Worm (Caenorhabditis elegans) whole organism, L4 larva: ENCODE results near the gene ceh-48.

Experiments
- F26F4.8 ChIP-seq: fragments of 200-800 bp; sonication (Bioruptor generic); conservative IDR thresholded peaks from 2 replicates; pipeline ENCODE4 v1.3.6; 2022; ENCODE audit warnings: missing genetic modification characterization, missing compliant biosample characterization
- F37D6.2 ChIP-seq: sonication (generic microtip); optimal IDR thresholded peaks from 2 replicates; lab custom pipeline; 2016; ENCODE audit warnings: mild to moderate bottlenecking, missing genetic modification characterization, missing compliant biosample characterization
- F49E8.2 ChIP-seq: sonication (generic microtip); optimal IDR thresholded peaks from 2 replicates; lab custom pipeline; 2016; ENCODE audit warnings: missing compliant biosample characterization, mild to moderate bottlenecking, missing genetic modification characterization, borderline replicate concordance
- R02D3.7 ChIP-seq: fragments of 150-350 bp; sonication (generic microtip); optimal IDR thresholded peaks from 3 replicates; lab custom pipeline; 2014; ENCODE audit warnings: missing biosample characterization, missing genetic modification characterization
- T26A8.4 ChIP-seq: fragments of 200-800 bp; sonication (Bioruptor generic); IDR thresholded peaks from 2 replicates; pipeline ENCODE4 v1.3.6; 2022; ENCODE audit warnings: missing genetic modification characterization, missing compliant biosample characterization
- Y105C5A.15 ChIP-seq: fragments of 200-800 bp; sonication (Bioruptor generic); IDR thresholded peaks from 2 replicates; pipeline ENCODE4 v1.3.6; 2022; ENCODE audit warnings: missing genetic modification characterization, missing compliant biosample characterization
- Y48G9A.11 ChIP-seq: fragments of 200-800 bp; sonication (Bioruptor generic); IDR thresholded peaks from 2 replicates; pipeline ENCODE4 v1.3.6; 2022; ENCODE audit warnings: missing genetic modification reagents, missing genetic modification characterization, missing compliant biosample characterization
- aha-1 ChIP-seq: fragments of 150-350 bp; peaks from one replicate; lab custom pipeline; 2014; ENCODE audit warnings: missing biosample characterization, missing genetic modification characterization
- ama-1 ChIP-seq: fragments of 150-350 bp; optimal IDR thresholded peaks from 2 replicates; lab custom pipeline; 2014; ENCODE audit warnings: inconsistent platforms, mixed read lengths
- ceh-82 ChIP-seq: sonication (generic microtip); optimal IDR thresholded peaks from 2 replicates; lab custom pipeline; 2017; ENCODE audit warnings: missing biosample characterization, missing genetic modification characterization
- ces-1 ChIP-seq: fragments of 150-350 bp; sonication (generic microtip); optimal IDR thresholded peaks from 4 replicates; lab custom pipeline; 2014; ENCODE audit warnings: missing biosample characterization, missing genetic modification reagents, missing genetic modification characterization
- daf-8 ChIP-seq: fragments of 200-800 bp; sonication (Bioruptor generic); IDR thresholded peaks from 2 replicates; pipeline ENCODE4 v1.3.6; 2022; ENCODE audit warnings: missing genetic modification characterization, missing compliant biosample characterization
- dmd-8 ChIP-seq: fragments of 200-800 bp; sonication (Bioruptor generic); IDR thresholded peaks from 2 replicates; pipeline ENCODE4 v1.3.6; 2022; ENCODE audit warnings: missing genetic modification characterization, missing compliant biosample characterization
- dpl-1 ChIP-seq: fragments of 150-350 bp; optimal IDR thresholded peaks from 2 replicates; lab custom pipeline; 2014; ENCODE audit warnings: missing biosample characterization, missing genetic modification reagents, missing genetic modification characterization
- duxl-1 ChIP-seq: sonication (generic microtip); optimal IDR thresholded peaks from 2 replicates; lab custom pipeline; 2016; ENCODE audit warnings: mild to moderate bottlenecking, missing genetic modification characterization, moderate library complexity, missing compliant biosample characterization; ENCODE audit not compliant: poor library complexity
- dve-1 ChIP-seq: sonication (generic microtip); optimal IDR thresholded peaks from 2 replicates; lab custom pipeline; 2017; ENCODE audit warnings: antibody characterized with exemption, mild to moderate bottlenecking, missing genetic modification characterization, missing compliant biosample characterization; ENCODE audit not compliant: insufficient read depth
- hlh-11 ChIP-seq: fragments of 200-800 bp; sonication (Bioruptor generic); optimal IDR thresholded peaks from 2 replicates; lab custom pipeline; 2018; ENCODE audit warnings: mild to moderate bottlenecking, missing genetic modification characterization, missing compliant biosample characterization
- hlh-30 ChIP-seq: sonication (generic microtip); optimal IDR thresholded peaks from 2 replicates; lab custom pipeline; 2017; ENCODE audit warnings: antibody characterized with exemption, mild to moderate bottlenecking, missing genetic modification characterization, missing compliant biosample characterization; ENCODE audit not compliant: insufficient read depth
- hmg-1.1 ChIP-seq: fragments of 200-800 bp; sonication (Bioruptor generic); IDR thresholded peaks from 2 replicates; pipeline ENCODE4 v1.3.6; 2022; ENCODE audit warnings: missing genetic modification reagents, missing genetic modification characterization, missing compliant biosample characterization
- jun-1 ChIP-seq: fragments of 150-350 bp; optimal IDR thresholded peaks from 2 replicates; lab custom pipeline; 2014; ENCODE audit warnings: missing biosample characterization, missing genetic modification reagents, missing genetic modification characterization
- lin-1 ChIP-seq: fragments of 200-800 bp; sonication (Bioruptor generic); IDR thresholded peaks from 2 replicates; pipeline ENCODE4 v1.3.6; 2022; ENCODE audit warnings: missing genetic modification reagents, missing genetic modification characterization, missing compliant biosample characterization
- lin-38 ChIP-seq: fragments of 200-800 bp; sonication (Bioruptor generic); IDR thresholded peaks from 2 replicates; pipeline ENCODE4 v1.3.6; 2022; ENCODE audit warnings: missing genetic modification reagents, missing genetic modification characterization, missing compliant biosample characterization
- madf-5 ChIP-seq, 2 experiments: fragments of 200-800 bp; sonication (Bioruptor generic); IDR thresholded peaks; 2 replicates each; pipeline ENCODE4 v1.3.6; 2022; ENCODE audit warnings: missing compliant biosample characterization in 2 of 2, missing genetic modification characterization in 2 of 2
- mep-1 ChIP-seq: fragments of 150-350 bp; sonication (generic microtip); optimal IDR thresholded peaks from 3 replicates; lab custom pipeline; 2014; ENCODE audit warnings: missing biosample characterization, missing genetic modification characterization
- mes-2 ChIP-seq: sonication (generic microtip); optimal IDR thresholded peaks from 2 replicates; lab custom pipeline; 2016; ENCODE audit warnings: missing genotype, mild to moderate bottlenecking, missing genetic modification characterization, missing compliant biosample characterization; ENCODE audit not compliant: poor library complexity, severe bottlenecking
- mxl-2 ChIP-seq: fragments of 200-800 bp; sonication (Bioruptor generic); conservative IDR thresholded peaks from 2 replicates; pipeline ENCODE4 v1.3.6; 2022; ENCODE audit warnings: missing genetic modification reagents, missing genetic modification characterization, missing compliant biosample characterization
- mxl-3 ChIP-seq: fragments of 200-800 bp; sonication (Bioruptor generic); optimal IDR thresholded peaks from 2 replicates; lab custom pipeline; 2018; ENCODE audit warnings: mild to moderate bottlenecking, missing genetic modification characterization, missing compliant biosample characterization
- nhr-10 ChIP-seq: fragments of 150-350 bp; optimal IDR thresholded peaks from 2 replicates; lab custom pipeline; 2014; ENCODE audit warnings: missing biosample characterization, missing genetic modification characterization
- nhr-11 ChIP-seq: fragments of 150-350 bp; optimal IDR thresholded peaks from 2 replicates; lab custom pipeline; 2014; ENCODE audit warnings: missing biosample characterization, missing genetic modification characterization
- nhr-237 ChIP-seq: sonication (generic microtip); optimal IDR thresholded peaks from 2 replicates; lab custom pipeline; 2017; ENCODE audit warnings: missing biosample characterization, missing genetic modification characterization
- nhr-25 ChIP-seq: sonication (generic microtip); optimal IDR thresholded peaks from 2 replicates; lab custom pipeline; 2017; ENCODE audit warnings: missing genetic modification characterization, mild to moderate bottlenecking, missing compliant biosample characterization, antibody characterized with exemption, moderate library complexity, borderline replicate concordance; ENCODE audit not compliant: insufficient read depth
- nhr-28 ChIP-seq: fragments of 150-350 bp; optimal IDR thresholded peaks from 2 replicates; lab custom pipeline; 2014; ENCODE audit warnings: missing biosample characterization, missing genetic modification characterization
- nhr-6 ChIP-seq: fragments of 150-350 bp; optimal IDR thresholded peaks from 2 replicates; lab custom pipeline; 2014; ENCODE audit warnings: missing biosample characterization, missing genetic modification characterization
- nhr-76 ChIP-seq: fragments of 150-350 bp; optimal IDR thresholded peaks from 2 replicates; lab custom pipeline; 2014; ENCODE audit warnings: missing biosample characterization, missing genetic modification characterization
- nhr-77 ChIP-seq: fragments of 150-350 bp; optimal IDR thresholded peaks from 2 replicates; lab custom pipeline; 2014; ENCODE audit warnings: missing biosample characterization, missing genetic modification characterization
- snpc-1.2 ChIP-seq: fragments of 200-800 bp; sonication (Bioruptor generic); IDR thresholded peaks from 2 replicates; pipeline ENCODE4 v1.3.6; 2022; ENCODE audit warnings: missing genetic modification reagents, missing genetic modification characterization, missing compliant biosample characterization
- spr-1 ChIP-seq: sonication (generic microtip); optimal IDR thresholded peaks from 2 replicates; lab custom pipeline; 2016; ENCODE audit warnings: mild to moderate bottlenecking, missing genetic modification characterization, missing compliant biosample characterization
- tag-97 ChIP-seq: fragments of 200-800 bp; sonication (Bioruptor generic); IDR thresholded peaks from 2 replicates; pipeline ENCODE4 v1.3.6; 2022; ENCODE audit warnings: missing genetic modification characterization, missing compliant biosample characterization
- zip-11 ChIP-seq: fragments of 200-800 bp; sonication (Bioruptor generic); IDR thresholded peaks from 2 replicates; pipeline ENCODE4 v1.3.6; 2022; ENCODE audit warnings: missing genetic modification characterization, missing compliant biosample characterization

Gene ceh-48

DNA sequence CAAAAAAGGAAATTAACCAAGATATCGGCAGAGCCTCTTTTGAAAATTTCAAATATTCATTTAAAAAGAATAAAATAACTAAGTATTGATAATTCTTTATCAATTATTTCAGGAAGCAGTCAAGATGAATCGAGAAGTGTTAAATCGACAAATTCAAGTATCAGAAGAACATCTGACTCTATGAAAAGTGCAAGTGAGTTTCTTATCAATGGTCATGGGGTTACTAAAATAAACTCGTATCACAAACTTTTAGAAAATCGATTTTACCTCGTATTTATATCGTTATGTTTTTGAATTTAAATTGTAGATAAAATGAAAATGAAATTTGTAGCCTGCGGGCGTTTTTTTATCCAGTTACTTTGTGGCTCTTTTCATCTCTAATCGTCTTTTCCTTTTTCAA is 40.4 kb upstream of the ceh-48 start (continued):
- TF ChIP-seq hlh-30 (tag; lab: Kevin White, UChicago) (peak; percentile 22), F37D6.2 (tag; lab: Kevin White, UChicago) (no peak), ces-1 (no peak), T26A8.4 (no peak), Y105C5A.15 (GFP tag; lab: Robert Waterston, UW) (no peak), dve-1 (tag; lab: Kevin White, UChicago) (peak; percentile 61), madf-5 (GFP tag; IDR thresholded peaks at IDR 0.05; lab: Robert Waterston, UW) (no peak), nhr-237 (tag; lab: Kevin White, UChicago) (no peak), nhr-77 (peak; percentile 44), nhr-28 (peak; percentile 34)

- TF ChIP-seq snpc-1.2 (GFP tag; lab: Robert Waterston, UW) (peak; percentile 62), lin-1 (GFP tag; lab: Robert Waterston, UW) (no peak), ama-1 (lab: Kevin White, UChicago) (no peak)
Measured at ce11 chrIV:6777156-6777555, 34.8 kb upstream of the ceh-48 start.

DNA sequence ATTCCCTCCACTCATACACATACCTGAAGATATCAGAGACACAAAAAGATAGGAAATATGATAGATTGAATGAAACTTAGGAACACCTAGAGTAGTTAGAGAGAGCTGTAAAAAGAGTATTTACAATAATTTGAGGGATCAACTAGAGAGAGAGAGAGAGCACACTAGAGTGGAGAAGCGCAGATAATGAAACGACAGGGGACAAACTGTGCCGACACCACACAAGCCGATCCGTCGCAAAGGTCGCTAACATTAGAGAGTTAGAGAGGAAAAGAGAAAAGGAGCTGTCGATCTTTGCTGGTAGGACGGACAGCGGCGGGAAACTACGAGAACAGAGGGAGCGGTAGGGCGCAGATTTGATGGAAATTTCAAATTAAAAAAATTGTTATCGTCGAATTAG is 26.8 kb upstream of the ceh-48 start, which contains the start of gene dyci-1:
TSS of gene dyci-1 (minus strand) at position 122 of the 400 bp plus-strand sequence.
- TF ChIP-seq hlh-11: peak; percentile 59
- TF ChIP-seq nhr-6 (tag; lab: Kevin White, UChicago): peak; percentile 51
- no peak for TF ChIP-seq F49E8.2
- TF ChIP-seq Y48G9A.11 (GFP tag; lab: Robert Waterston, UW): no peak
- TF ChIP-seq ces-1: no peak
- peak; percentile 27; the same call in 1 of the 2 replicates for TF ChIP-seq lin-38 (GFP tag; lab: Robert Waterston, UW)
- no peak for TF ChIP-seq ceh-82 (tag; lab: Kevin White, UChicago)
- no peak for TF ChIP-seq mxl-3 (GFP tag; lab: Kevin White, UChicago)
- no peak for TF ChIP-seq dpl-1 (GFP tag; lab: Kevin White, UChicago)
- peak; percentile 61 for TF ChIP-seq dve-1 (tag; lab: Kevin White, UChicago)
- no peak for TF ChIP-seq madf-5 (GFP tag; IDR thresholded peaks at IDR 0.05; lab: Robert Waterston, UW)
- TF ChIP-seq lin-1 (GFP tag; lab: Robert Waterston, UW): no peak
- TF ChIP-seq ama-1 (lab: Kevin White, UChicago): no peak
- TF ChIP-seq R02D3.7: no peak
- TF ChIP-seq dmd-8: no peak
- TF ChIP-seq Y105C5A.15 (GFP tag; lab: Robert Waterston, UW): no peak
- TF ChIP-seq F26F4.8: no peak
- TF ChIP-seq duxl-1: no peak
- no peak for TF ChIP-seq daf-8 (GFP tag; lab: Robert Waterston, UW)
- peak; percentile 16 for TF ChIP-seq aha-1 (tag; lab: Kevin White, UChicago)
- peak; percentile 4 for TF ChIP-seq nhr-11
- no peak for TF ChIP-seq spr-1 (tag; lab: Kevin White, UChicago)
- peak; percentile 50 for TF ChIP-seq nhr-28
- peak; percentile 39 for TF ChIP-seq mep-1 (tag; lab: Kevin White, UChicago)
- TF ChIP-seq jun-1: no peak
- no peak for TF ChIP-seq mxl-2
- TF ChIP-seq mes-2 (tag; lab: Kevin White, UChicago): peak; percentile 38
- peak; percentile 36; the same call in 1 of the 2 replicates for TF ChIP-seq hmg-1.1 (GFP tag; lab: Robert Waterston, UW)
- no peak for TF ChIP-seq nhr-10
- TF ChIP-seq zip-11 (GFP tag; lab: Robert Waterston, UW): no peak
- no peak for TF ChIP-seq nhr-25 (tag; lab: Kevin White, UChicago)
- TF ChIP-seq nhr-76 (tag; lab: Kevin White, UChicago): no peak
- no peak for TF ChIP-seq hlh-30 (tag; lab: Kevin White, UChicago)
- no peak for TF ChIP-seq tag-97 (GFP tag; lab: Robert Waterston, UW)
